Fruit fly (Drosophila melanogaster): ENCODE measurements around the gene Acat1.
A peak's percentile ranks its signal among the peaks of the same experiment; 100 is the strongest.

Acat1 gene

dm6 chrX:7901153-7902038 lies 12.8 kb upstream of the Acat1 start, which contains the start of the genes RpS6 and bys (continued):
- no peak for TF ChIP-seq spab (GFP tag; optimal IDR thresholded peaks at IDR 0.05)
- no peak for TF ChIP-seq CG8119 (GFP tag; IDR thresholded peaks at IDR 0.05)
- peak; percentile 43 for TF ChIP-seq CG10669 (GFP tag; optimal IDR thresholded peaks at IDR 0.05)
- peak; percentile 70 for TF ChIP-seq CG6163 (GFP tag; IDR thresholded peaks at IDR 0.05)
- peak; percentile 64 for TF ChIP-seq svp (GFP tag)
- TF ChIP-seq CG6854 (GFP tag; optimal IDR thresholded peaks at IDR 0.05) = peak; percentile 83
- no peak for TF ChIP-seq Hr4 (GFP tag; optimal IDR thresholded peaks at IDR 0.05)
- peak; percentile 38 for TF ChIP-seq achi (GFP tag; optimal IDR thresholded peaks at IDR 0.05)
- peak; percentile 16 for TF ChIP-seq CG6792 (GFP tag; optimal IDR thresholded peaks at IDR 0.05)
- TF ChIP-seq Sox15 (GFP tag; optimal IDR thresholded peaks at IDR 0.05) = no peak

DNA sequence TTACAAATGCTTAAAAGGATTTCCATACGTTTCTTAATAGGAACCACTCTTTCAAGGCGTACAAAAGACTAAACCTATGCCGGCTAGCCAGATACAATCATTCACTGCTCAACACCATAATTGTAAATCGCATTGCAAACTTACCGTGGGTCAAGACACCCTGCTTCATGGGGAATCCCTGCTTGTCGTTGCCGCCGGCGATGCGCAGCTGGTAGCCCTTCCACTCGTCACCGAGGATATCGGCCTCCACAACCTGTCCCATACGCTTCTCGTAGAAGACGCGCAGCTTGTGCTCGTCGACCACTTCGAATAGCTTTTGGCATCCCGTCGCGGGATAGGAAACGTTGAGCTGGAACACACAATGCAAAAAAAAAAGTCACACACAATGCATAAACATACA lies 12.1 kb upstream of the Acat1 start:
- peak; percentile 38 for TF ChIP-seq svp (GFP tag)
- TF ChIP-seq spab (GFP tag; optimal IDR thresholded peaks at IDR 0.05) = no peak

DNA sequence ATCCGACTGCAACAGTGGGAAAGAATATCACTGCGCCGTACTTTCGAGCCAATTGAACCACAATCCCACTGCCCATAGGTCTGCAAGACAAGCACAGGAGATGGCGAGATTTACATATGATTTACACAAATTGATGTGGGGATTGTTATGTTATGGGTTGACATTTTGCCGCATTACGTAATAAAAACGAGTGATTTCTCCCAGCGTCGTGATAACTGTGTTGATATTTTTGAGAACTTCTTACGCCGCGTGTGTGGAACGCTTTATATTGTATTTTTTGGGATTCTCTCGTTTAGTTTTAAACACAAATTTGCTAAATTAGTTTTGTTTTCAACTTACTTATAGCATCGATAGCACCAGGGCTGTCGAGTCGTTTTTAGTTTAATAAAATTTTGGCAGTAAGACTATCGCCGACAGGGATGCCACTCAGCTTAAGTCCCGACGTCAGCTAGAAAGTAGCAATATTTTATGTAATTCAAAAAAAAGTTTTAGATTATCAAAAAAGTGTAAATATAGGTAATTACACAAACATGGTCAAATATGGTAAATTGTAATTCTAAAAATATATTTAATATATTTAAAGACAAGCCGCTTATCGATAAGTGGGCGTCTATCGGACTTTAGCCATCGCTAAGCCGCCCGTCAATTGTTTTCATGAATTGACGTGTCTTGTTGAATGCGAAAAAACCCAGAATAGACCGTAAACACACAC lies 5.0 kb upstream of the Acat1 start, which contains the start of the genes CG45089, ND-MNLL and p115:
Gene CG45089, minus strand, starts transcription at position 388 of the 712 bp plus-strand sequence.
Gene ND-MNLL, minus strand, starts transcription at position 388 of the 712 bp plus-strand sequence.
Gene p115, plus strand, starts transcription at position 621 of the 712 bp plus-strand sequence.
- TF ChIP-seq Sox15 (GFP tag; optimal IDR thresholded peaks at IDR 0.05) (no peak), fkh (GFP tag; optimal IDR thresholded peaks at IDR 0.05) (no peak), CG8632 (GFP tag; optimal IDR thresholded peaks at IDR 0.05) (no peak), CG11294 (GFP tag; IDR thresholded peaks at IDR 0.05) (no peak), Smox (GFP tag; optimal IDR thresholded peaks at IDR 0.05) (peak; percentile 57), Met (GFP tag; optimal IDR thresholded peaks at IDR 0.05) (peak; percentile 52), ss (GFP tag; optimal IDR thresholded peaks at IDR 0.05) (peak in 1 of 2 experiments; percentile 4), CG7368 (GFP tag; optimal IDR thresholded peaks at IDR 0.05) (no peak), Eip78C (GFP tag) (peak; percentile 58), cyc (GFP tag; optimal IDR thresholded peaks at IDR 0.05) (peak; percentile 46), CG10631 (GFP tag; optimal IDR thresholded peaks at IDR 0.05) (peak; percentile 73), CG6163 (GFP tag; IDR thresholded peaks at IDR 0.05) (peak; percentile 56; the same call in 2 of the 3 replicates), Sox102F (GFP tag; optimal IDR thresholded peaks at IDR 0.05) (peak; percentile 42), achi (GFP tag; optimal IDR thresholded peaks at IDR 0.05) (peak; percentile 76), CG10669 (GFP tag; optimal IDR thresholded peaks at IDR 0.05) (peak; percentile 26), Lpt (GFP tag; optimal IDR thresholded peaks at IDR 0.05) (no peak), Eip75B (GFP tag; optimal IDR thresholded peaks at IDR 0.05) (peak; percentile 35), fd59A (GFP tag; optimal IDR thresholded peaks at IDR 0.05) (no peak), CG6792 (GFP tag; optimal IDR thresholded peaks at IDR 0.05) (peak; percentile 41), topi (GFP tag; optimal IDR thresholded peaks at IDR 0.05) (peak; percentile 46), net (GFP tag; optimal IDR thresholded peaks at IDR 0.05) (no peak), lz (GFP tag; optimal IDR thresholded peaks at IDR 0.05) (peak; percentile 57), CG6276 (GFP tag; optimal IDR thresholded peaks at IDR 0.05) (no peak), salr (GFP tag; optimal IDR thresholded peaks at IDR 0.05) (peak in 1 of 2 experiments; percentile 10), Ets96B (tag; optimal IDR thresholded peaks at IDR 0.05) (peak; percentile 48), CG16779 (tag; optimal IDR thresholded peaks at IDR 0.05) (no peak), CG34406 (GFP tag; optimal IDR thresholded peaks at IDR 0.05) (peak; percentile 28), Hr4 (GFP tag; optimal IDR thresholded peaks at IDR 0.05) (peak; percentile 52), Ets21C (GFP tag; optimal IDR thresholded peaks at IDR 0.05) (peak; percentile 13), CG1621 (tag; optimal IDR thresholded peaks at IDR 0.05) (no peak), CG11902 (GFP tag; optimal IDR thresholded peaks at IDR 0.05) (peak; percentile 1), CG31627 (GFP tag; optimal IDR thresholded peaks at IDR 0.05) (peak; percentile 50), Blimp-1 (GFP tag; optimal IDR thresholded peaks at IDR 0.05) (no peak), vri (GFP tag; optimal IDR thresholded peaks at IDR 0.05) (peak; percentile 70), Hr39 (GFP tag; optimal IDR thresholded peaks at IDR 0.05) (peak; percentile 48), svp (GFP tag) (peak; percentile 65), Sox14 (GFP tag; optimal IDR thresholded peaks at IDR 0.05) (peak; percentile 7), spab (GFP tag; optimal IDR thresholded peaks at IDR 0.05) (no peak), CG9139 (GFP tag; optimal IDR thresholded peaks at IDR 0.05) (no peak), CG6808 (GFP tag; optimal IDR thresholded peaks at IDR 0.05) (no peak), pdm3 (GFP tag; optimal IDR thresholded peaks at IDR 0.05) (peak; percentile 61)

Data from whole organism, prepupa.